Fruit fly (Drosophila melanogaster): ENCODE results near the gene Las.

Gene Las

DNA sequence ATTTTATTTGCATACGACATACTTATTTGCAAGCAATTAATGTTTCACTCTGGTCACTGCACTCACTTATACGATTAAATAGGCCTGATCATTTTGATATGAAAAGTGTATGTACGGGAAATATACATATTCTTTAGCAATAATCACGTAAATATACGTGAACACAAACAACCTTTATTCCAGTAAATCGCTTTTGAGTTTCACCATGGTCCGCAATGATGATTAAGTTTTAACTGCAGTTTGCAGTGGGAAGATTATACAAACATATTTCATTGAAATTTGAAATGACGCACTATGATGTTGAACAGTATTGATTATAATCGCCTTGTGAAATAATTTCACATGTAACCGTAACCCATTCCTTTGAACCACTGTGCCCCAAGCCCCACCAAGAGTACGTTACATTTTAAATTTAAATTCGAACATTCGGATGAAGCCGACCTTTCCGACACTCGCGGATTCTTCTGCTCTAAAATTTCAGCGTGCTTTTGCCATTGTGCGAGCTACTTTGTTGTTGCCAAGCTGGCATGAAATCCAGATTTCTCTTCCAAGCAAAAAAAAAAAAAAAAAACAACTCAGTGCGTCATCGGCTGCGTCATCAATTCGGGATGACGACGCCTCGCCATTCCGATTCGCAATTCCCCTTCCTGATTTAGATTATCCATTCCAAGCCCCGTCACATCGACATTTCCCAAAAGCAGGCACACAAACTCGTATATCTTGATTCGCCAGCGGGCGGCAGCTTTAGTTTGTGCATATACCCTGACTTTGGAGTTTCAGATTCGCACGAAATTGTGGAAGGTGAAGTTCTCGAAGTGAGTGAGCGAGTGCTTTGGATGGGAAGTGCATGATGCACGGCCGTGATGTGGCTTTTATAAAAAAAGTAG lies 28.4 kb downstream of the Las start:
- no peak for TF ChIP-seq h (optimal IDR thresholded peaks at IDR 0.05)
- TF ChIP-seq psq (optimal IDR thresholded peaks at IDR 0.05) = peak; percentile 45
- no peak for TF ChIP-seq insv (optimal IDR thresholded peaks at IDR 0.05)
- TF ChIP-seq Myc (optimal IDR thresholded peaks at IDR 0.05) = no peak

DNA sequence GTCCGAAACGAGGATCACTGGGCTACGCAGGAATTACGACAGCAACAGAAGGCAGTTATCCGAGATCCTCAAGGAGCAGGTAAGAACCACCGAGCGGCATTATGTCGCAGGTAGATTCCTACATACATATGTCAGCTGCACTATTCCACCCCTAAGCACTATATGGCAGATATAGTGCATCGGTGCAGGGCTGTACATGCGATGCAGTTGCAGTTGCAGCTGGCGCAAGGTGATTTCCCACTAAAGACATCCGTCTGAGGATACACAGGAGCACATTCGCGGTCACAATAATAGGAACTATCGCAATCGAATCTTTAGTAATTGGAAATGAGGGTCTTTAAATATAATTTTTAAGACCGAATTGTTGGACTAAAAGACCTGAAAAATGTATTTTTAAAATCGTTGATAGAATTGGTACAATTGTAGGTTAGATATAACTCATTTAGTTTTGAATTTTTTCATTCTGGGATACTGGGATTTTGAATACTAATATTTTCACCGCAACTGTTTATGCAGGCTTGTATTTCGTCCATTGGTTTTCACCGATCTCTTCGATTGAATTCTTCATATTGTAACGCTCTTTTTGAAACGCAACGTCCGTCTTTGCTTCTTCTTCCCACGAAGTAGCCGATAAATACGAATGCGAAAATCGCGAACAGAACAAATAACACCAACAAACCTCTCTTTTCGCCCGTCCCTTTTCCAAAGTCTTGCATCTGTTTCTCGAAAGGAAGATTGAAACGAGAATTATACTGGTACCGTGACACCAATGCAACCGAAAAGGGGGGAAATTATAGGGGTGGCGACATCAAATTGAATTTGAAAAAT lies 29.3 kb downstream of the Las start:
- TF ChIP-seq Sin3A (optimal IDR thresholded peaks at IDR 0.05) (no peak), psq (optimal IDR thresholded peaks at IDR 0.05) (peak; percentile 83)

DNA sequence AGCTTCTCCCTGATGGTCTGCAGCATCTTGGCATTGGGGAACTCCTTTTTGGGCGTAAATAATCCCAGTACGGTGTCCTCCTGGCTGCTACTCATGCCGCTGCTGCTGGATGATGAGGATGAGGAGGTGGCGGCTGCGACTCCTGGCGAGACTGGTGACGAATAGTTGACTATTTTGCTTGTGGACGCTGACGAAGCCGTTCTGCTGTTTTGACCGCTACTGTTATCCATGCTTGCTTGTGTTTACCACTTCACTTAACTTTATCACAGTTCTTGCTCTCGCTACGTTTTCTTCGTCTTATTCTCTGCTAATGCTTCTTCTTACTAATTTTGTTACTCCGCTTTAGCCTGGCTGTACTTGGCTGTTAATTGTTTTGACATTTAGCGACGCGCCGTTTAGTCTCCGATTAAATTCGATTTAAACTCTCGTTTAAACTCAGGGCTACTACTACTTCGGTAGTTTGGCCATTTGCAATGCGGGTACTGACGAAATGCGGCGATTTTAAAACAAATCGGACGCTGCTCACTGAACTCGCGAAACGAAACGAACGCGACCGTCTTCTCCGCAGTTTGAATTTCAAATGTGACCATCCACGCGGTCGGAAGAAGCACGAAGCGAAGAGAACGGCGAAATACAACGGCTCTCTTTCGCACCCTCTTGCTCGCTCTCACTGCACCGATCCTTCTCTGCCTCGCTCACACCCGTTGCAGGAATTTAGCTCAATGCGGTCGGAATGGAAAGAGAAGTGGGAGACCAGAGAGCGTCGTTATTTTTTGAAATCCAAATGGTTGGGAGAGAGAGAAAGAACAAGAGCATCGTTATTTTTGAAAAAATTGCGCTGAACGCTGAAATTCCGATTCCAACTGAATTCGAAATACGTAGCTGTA lies 30.9 kb downstream of the Las start, which contains the start of gene trbl:
trbl (minus strand) TSS at position 584 of the 887 bp plus-strand sequence.
- TF ChIP-seq insv (optimal IDR thresholded peaks at IDR 0.05) (peak; percentile 92), psq (optimal IDR thresholded peaks at IDR 0.05) (peak; percentile 89), h (optimal IDR thresholded peaks at IDR 0.05) (no peak), Sin3A (optimal IDR thresholded peaks at IDR 0.05) (no peak)

DNA sequence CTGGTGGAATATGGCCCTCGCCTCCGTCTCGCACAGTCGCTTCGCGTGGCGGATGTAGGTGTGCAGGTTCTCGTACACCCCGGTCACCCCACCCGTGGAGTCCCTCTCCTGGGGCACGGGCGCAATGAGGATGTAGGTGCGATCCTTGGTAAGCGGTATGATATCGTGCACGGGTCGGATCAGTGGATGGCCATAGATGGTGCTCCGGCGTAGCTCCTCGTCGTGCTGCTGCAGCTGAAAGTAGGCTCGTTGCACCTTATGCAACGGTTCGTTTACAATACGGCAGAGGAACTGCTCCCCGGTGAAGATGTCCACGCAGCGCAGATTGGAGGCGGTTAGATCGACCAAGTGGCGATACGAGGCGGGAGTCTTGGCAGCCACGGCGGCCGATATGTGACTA lies 31.6 kb downstream of the Las start:
- no peak for TF ChIP-seq Sin3A (optimal IDR thresholded peaks at IDR 0.05)
- peak; percentile 98 for TF ChIP-seq ttk (optimal IDR thresholded peaks at IDR 0.05)

DNA sequence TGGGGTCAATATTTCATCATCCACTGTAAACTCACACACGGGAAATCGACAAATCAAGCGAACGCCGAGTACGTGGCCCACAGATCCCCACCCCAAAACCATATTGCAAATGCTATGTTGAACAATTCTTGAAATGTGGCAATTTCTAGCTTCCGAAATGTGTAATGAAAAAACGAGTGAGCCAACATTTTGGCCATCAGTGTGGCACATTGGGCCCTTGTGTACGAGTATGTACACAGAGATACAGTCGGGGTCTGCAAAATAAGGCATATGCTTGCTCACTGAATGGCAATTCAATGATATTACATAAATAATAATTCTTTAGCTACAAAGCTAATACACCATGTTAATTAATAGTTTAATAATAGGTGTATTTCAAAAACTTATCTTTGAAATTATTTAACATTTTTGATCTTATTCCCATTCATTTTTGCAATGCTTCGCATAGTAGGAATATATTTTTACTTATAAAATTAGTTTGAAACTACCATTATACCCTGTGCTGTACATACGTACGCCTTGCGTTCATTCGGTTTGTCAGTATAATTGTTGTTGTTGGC lies 32.5 kb downstream of the Las start:
- TF ChIP-seq insv (optimal IDR thresholded peaks at IDR 0.05) (no peak), psq (optimal IDR thresholded peaks at IDR 0.05) (no peak), h (optimal IDR thresholded peaks at IDR 0.05) (no peak), Myc (optimal IDR thresholded peaks at IDR 0.05) (no peak), Sin3A (optimal IDR thresholded peaks at IDR 0.05) (no peak), ttk (optimal IDR thresholded peaks at IDR 0.05) (no peak)

DNA sequence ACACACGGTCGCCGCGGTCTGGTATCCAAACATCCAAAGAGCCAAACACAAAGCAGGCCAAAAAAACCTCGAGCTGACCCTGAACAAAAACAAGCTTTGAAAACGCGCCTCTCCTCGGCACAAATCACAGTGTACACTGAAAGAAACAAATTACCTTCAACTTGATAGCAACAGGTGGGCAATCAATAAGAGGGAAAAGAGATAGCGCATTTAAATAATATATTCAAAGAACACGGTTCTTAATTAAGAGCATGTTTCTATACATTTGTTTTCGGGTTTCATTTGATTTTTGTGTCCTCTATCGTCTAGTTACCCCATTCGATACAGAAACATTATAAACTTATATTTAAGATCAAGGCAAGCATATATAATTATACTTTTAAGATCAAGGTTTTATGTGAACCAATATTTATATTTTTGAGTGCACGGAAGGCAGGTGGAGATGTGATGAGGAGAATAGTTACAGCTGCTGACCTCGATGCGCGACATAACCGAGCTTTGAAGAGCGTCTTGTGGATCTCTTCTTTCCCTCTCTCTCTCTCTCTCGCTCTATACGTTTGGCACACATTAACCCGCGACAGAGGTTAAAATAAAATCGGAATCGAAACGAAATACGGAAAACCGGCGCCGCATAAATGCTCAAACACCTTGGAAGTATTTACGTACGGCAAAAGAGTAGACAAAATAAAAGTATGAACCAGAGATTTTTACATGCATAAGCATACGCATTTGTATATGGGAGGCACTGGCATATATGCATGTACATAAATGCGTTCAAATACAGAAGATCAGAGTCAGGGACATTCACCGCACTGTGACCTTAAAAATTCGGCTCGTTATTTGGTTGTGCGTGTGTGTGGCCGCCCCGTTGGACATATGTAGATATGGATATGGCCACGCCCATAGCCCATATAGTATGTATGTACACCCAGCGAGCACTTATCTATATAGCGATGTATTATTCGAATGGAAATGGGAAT lies 33.6 kb downstream of the Las start:
- TF ChIP-seq Myc (optimal IDR thresholded peaks at IDR 0.05) (no peak), h (optimal IDR thresholded peaks at IDR 0.05) (no peak), insv (optimal IDR thresholded peaks at IDR 0.05) (no peak), ttk (optimal IDR thresholded peaks at IDR 0.05) (no peak), psq (optimal IDR thresholded peaks at IDR 0.05) (no peak), Sin3A (optimal IDR thresholded peaks at IDR 0.05) (no peak)

DNA sequence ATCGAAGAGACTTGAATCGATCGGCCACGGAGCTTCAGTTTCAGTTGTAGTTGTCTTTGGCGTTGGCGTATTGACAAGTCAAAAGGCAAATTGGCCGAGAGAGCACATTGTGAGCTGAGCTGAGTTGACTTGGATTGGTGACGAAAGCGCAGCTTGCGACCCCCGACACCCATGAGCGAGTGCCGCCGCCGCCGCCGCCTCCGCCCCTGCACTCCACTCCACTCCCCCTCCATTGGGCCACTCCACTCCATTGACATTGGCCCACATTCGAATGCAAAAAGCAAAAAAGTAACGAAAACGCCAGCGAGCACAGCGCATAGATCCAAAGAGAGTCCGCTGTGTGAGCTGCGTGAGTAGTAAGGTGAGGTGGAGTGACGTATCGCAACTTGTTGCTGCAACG lies 34.4 kb downstream of the Las start:
- TF ChIP-seq Sin3A (optimal IDR thresholded peaks at IDR 0.05) (no peak), insv (optimal IDR thresholded peaks at IDR 0.05) (no peak), ttk (optimal IDR thresholded peaks at IDR 0.05) (no peak), psq (optimal IDR thresholded peaks at IDR 0.05) (no peak), h (optimal IDR thresholded peaks at IDR 0.05) (no peak), Myc (optimal IDR thresholded peaks at IDR 0.05) (no peak)

DNA sequence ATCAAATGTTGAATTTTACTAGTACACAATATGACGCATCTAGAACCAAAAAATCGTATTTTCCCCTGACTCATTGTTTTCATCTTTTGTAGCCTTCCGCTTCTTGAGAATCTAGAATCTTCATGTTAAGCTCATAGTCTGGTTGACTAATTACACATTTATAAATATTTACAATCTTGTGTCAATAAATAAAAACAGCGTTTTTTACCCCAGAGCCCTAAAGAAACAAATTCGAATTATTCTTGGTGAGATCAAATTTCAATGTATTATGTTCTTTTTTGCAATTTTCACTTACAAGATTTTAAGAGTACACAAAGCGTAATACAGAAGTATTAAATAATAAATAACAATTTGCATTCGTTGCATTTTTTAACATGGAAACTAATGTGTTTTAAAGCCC lies 36.1 kb downstream of the Las start:
- TF ChIP-seq psq (optimal IDR thresholded peaks at IDR 0.05) (no peak), Sin3A (optimal IDR thresholded peaks at IDR 0.05) (no peak), h (optimal IDR thresholded peaks at IDR 0.05) (no peak), insv (optimal IDR thresholded peaks at IDR 0.05) (no peak), ttk (optimal IDR thresholded peaks at IDR 0.05) (no peak), Myc (optimal IDR thresholded peaks at IDR 0.05) (no peak)

DNA sequence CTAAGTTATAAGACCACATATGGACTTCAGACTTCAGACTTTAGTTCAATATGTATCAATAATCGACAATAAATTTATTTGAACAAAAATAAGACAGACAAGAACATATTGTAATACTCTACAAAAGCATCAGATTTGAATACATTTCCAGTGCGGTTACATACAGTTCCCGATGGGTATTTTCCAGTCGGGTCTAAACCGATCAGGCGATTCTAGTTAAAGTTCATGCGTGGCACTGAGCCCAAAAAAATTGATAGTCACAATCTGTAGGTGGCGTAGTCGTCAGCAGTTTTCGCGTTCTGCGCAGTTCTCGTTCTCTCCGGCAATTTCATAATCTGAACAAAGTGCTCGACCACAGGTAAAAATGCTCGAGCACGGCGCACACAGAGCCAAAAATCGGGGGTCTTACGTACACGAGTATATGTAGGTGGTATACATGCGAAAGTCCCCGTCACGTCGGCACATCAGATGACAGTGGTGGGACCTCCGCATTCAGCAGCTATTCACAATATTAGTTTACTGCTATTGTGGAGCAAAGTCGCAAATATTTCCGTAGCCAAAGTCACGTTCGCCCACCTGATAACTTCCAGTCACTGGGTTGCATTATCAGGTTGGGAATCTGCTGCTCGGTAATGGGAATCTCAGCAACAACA lies 36.8 kb downstream of the Las start:
- TF ChIP-seq ttk (optimal IDR thresholded peaks at IDR 0.05) (no peak), h (optimal IDR thresholded peaks at IDR 0.05) (no peak), insv (optimal IDR thresholded peaks at IDR 0.05) (no peak)

DNA sequence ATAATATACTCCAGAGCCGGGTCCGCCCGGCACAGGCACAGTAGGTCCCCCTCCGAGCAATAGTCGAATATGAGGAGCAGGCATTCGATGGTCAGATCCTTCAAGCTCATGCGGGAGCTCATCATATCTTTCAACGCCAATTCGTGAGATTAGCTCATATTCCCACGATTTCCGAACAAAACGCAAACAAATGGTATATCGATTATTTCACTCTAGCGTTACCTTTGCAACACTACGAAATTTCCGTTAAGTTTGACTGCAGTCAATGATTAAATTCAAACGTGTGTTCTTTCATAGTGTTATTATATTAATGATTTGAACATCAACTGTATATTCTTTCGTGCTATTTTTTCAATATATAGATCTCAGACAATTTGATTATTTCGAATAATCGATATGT lies 38.8 kb downstream of the Las start, which contains the start of gene CG33969:
CG33969 (minus strand) TSS at position 197 of the 400 bp plus-strand sequence.
- TF ChIP-seq insv (optimal IDR thresholded peaks at IDR 0.05) = no peak
- no peak for TF ChIP-seq ttk (optimal IDR thresholded peaks at IDR 0.05)
- no peak for TF ChIP-seq Sin3A (optimal IDR thresholded peaks at IDR 0.05)
- TF ChIP-seq psq (optimal IDR thresholded peaks at IDR 0.05) = no peak
- no peak for TF ChIP-seq Myc (optimal IDR thresholded peaks at IDR 0.05)

Measured in Kc167 (cell line).